Fruit fly (Drosophila melanogaster) whole organism, embryonic: ENCODE measurements around the gene CG3556.

ENCODE experiments used
- Atf-2 ChIP-seq: fragments of 200-800 bp; sonication (Bioruptor generic); optimal IDR thresholded peaks from 2 replicates; lab custom pipeline; 2016; ENCODE audit warnings: missing biosample characterization, missing genetic modification characterization
- B-H1 ChIP-seq: fragments of 200-800 bp; sonication (Bioruptor generic); IDR thresholded peaks from 3 replicates; pipeline ENCODE4 v1.3.6; 2022; ENCODE audit warnings: missing biosample characterization, missing genetic modification characterization
- CG10366 ChIP-seq: fragments of 200-800 bp; sonication (Bioruptor generic); IDR thresholded peaks from 2 replicates; pipeline ENCODE4 v1.3.6; 2022; ENCODE audit warnings: missing biosample characterization, missing genetic modification characterization
- CG12391 ChIP-seq: fragments of 200-800 bp; sonication (Bioruptor generic); optimal IDR thresholded peaks from 3 replicates; lab custom pipeline; 2018; ENCODE audit warnings: missing biosample characterization, mild to moderate bottlenecking, missing genetic modification characterization, moderate library complexity
- CG13624 ChIP-seq: fragments of 200-800 bp; sonication (Bioruptor generic); optimal IDR thresholded peaks from 2 replicates; lab custom pipeline; 2016; ENCODE audit warnings: missing biosample characterization, missing genetic modification characterization
- CG14050 ChIP-seq: fragments of 200-800 bp; sonication (Bioruptor generic); IDR thresholded peaks from 3 replicates; pipeline ENCODE4 v1.3.6; 2022; ENCODE audit warnings: missing biosample characterization, missing genetic modification characterization
- CG16813 ChIP-seq: fragments of 200-800 bp; sonication (Bioruptor generic); IDR thresholded peaks from 3 replicates; pipeline ENCODE4 v1.3.6; 2022; ENCODE audit warnings: missing biosample characterization, missing genetic modification characterization; ENCODE audit not compliant: partially characterized antibody
- CG17568 ChIP-seq: fragments of 200-800 bp; sonication (Bioruptor generic); optimal IDR thresholded peaks from 2 replicates; lab custom pipeline; 2018; ENCODE audit warnings: missing biosample characterization, mild to moderate bottlenecking, missing genetic modification characterization, moderate library complexity
- CG17912 ChIP-seq: fragments of 200-800 bp; sonication (Bioruptor generic); optimal IDR thresholded peaks from 2 replicates; lab custom pipeline; 2018; ENCODE audit warnings: missing biosample characterization, mild to moderate bottlenecking, missing genetic modification characterization
- CG18599 ChIP-seq: fragments of 200-800 bp; sonication (Bioruptor generic); optimal IDR thresholded peaks from 3 replicates; lab custom pipeline; 2017; ENCODE audit warnings: missing biosample characterization, missing genetic modification characterization, mild to moderate bottlenecking, moderate library complexity, missing genetic modification reagents
- CG18619 ChIP-seq: fragments of 200-800 bp; sonication (Bioruptor generic); optimal IDR thresholded peaks from 3 replicates; lab custom pipeline; 2017; ENCODE audit warnings: missing biosample characterization, mild to moderate bottlenecking, missing genetic modification characterization
- CG2712 ChIP-seq: fragments of 200-800 bp; optimal IDR thresholded peaks from 3 replicates; lab custom pipeline; 2019; ENCODE audit warnings: missing biosample characterization, mild to moderate bottlenecking, missing genetic modification characterization, moderate library complexity
- CG32532 ChIP-seq: fragments of 200-800 bp; sonication (Bioruptor generic); IDR thresholded peaks from 2 replicates; pipeline ENCODE4 v1.3.6; 2022; ENCODE audit warnings: missing biosample characterization, missing genetic modification characterization
- CG32767 ChIP-seq: fragments of 200-800 bp; sonication (Bioruptor generic); IDR thresholded peaks from 2 replicates; pipeline ENCODE4 v1.3.6; 2022; ENCODE audit warnings: missing biosample characterization, missing genetic modification characterization
- CG34422 ChIP-seq: fragments of 200-800 bp; sonication (Bioruptor generic); IDR thresholded peaks from 3 replicates; pipeline ENCODE4 v1.3.6; 2022; ENCODE audit warnings: missing biosample characterization, missing genetic modification characterization
- CG3995 ChIP-seq: fragments of 200-800 bp; sonication (Bioruptor generic); optimal IDR thresholded peaks from 3 replicates; lab custom pipeline; 2016; ENCODE audit warnings: missing biosample characterization, missing genetic modification characterization
- CG42726 ChIP-seq: fragments of 200-800 bp; sonication (Bioruptor generic); IDR thresholded peaks from 2 replicates; pipeline ENCODE4 v1.3.6; 2022; ENCODE audit warnings: missing biosample characterization, missing genetic modification characterization; ENCODE audit not compliant: partially characterized antibody
- CG4617 ChIP-seq: fragments of 200-800 bp; sonication (Bioruptor generic); optimal IDR thresholded peaks from 3 replicates; lab custom pipeline; 2016; ENCODE audit warnings: missing biosample characterization, missing genetic modification characterization, borderline replicate concordance
- CG6654 ChIP-seq: fragments of 200-800 bp; sonication (Bioruptor generic); optimal IDR thresholded peaks from 2 replicates; lab custom pipeline; 2017; ENCODE audit warnings: missing biosample characterization, mild to moderate bottlenecking, missing genetic modification characterization
- CG7963 ChIP-seq: fragments of 200-800 bp; sonication (Bioruptor generic); IDR thresholded peaks from 3 replicates; pipeline ENCODE4 v1.3.6; 2022; ENCODE audit warnings: missing biosample characterization, missing genetic modification characterization; ENCODE audit not compliant: partially characterized antibody
- CoRest ChIP-seq: fragments of 200-800 bp; sonication (Bioruptor generic); optimal IDR thresholded peaks from 3 replicates; lab custom pipeline; 2018; ENCODE audit warnings: missing biosample characterization, mild to moderate bottlenecking, missing genetic modification characterization, moderate library complexity
- Dek ChIP-seq: fragments of 200-800 bp; sonication (Bioruptor generic); optimal IDR thresholded peaks from 3 replicates; lab custom pipeline; 2019; ENCODE audit warnings: missing biosample characterization, mild to moderate bottlenecking, missing genetic modification characterization, moderate library complexity
- Dip3 ChIP-seq: fragments of 200-800 bp; sonication (Bioruptor generic); optimal IDR thresholded peaks from 3 replicates; lab custom pipeline; 2016; ENCODE audit warnings: missing biosample characterization, missing genetic modification characterization
- E2f1 ChIP-seq: fragments of 200-800 bp; sonication (Bioruptor generic); IDR thresholded peaks from 2 replicates; pipeline ENCODE4 v1.3.6; 2022; ENCODE audit warnings: missing biosample characterization, missing genetic modification characterization
- ERR ChIP-seq: fragments of 200-800 bp; sonication (Bioruptor generic); optimal IDR thresholded peaks from 2 replicates; lab custom pipeline; 2016; ENCODE audit warnings: missing biosample characterization, missing genetic modification characterization
- Hmx ChIP-seq: fragments of 200-800 bp; sonication (Bioruptor generic); optimal IDR thresholded peaks from 2 replicates; lab custom pipeline; 2016; ENCODE audit warnings: missing biosample characterization, missing genetic modification characterization
- Lhr ChIP-seq: fragments of 200-800 bp; sonication (Bioruptor generic); optimal IDR thresholded peaks from 3 replicates; lab custom pipeline; 2017; ENCODE audit warnings: mild to moderate bottlenecking, missing biosample characterization, missing genetic modification reagents, missing genetic modification characterization
- MESR4 ChIP-seq: fragments of 200-800 bp; sonication (Bioruptor generic); optimal IDR thresholded peaks from 2 replicates; lab custom pipeline; 2018; ENCODE audit warnings: missing biosample characterization, mild to moderate bottlenecking, missing genetic modification characterization, moderate library complexity
- NC2β ChIP-seq: fragments of 200-800 bp; sonication (Bioruptor generic); optimal IDR thresholded peaks from 2 replicates; lab custom pipeline; 2016; ENCODE audit warnings: missing biosample characterization, missing genetic modification characterization
- Sry-δ ChIP-seq: fragments of 200-800 bp; sonication (Bioruptor generic); optimal IDR thresholded peaks from 2 replicates; lab custom pipeline; 2016; ENCODE audit warnings: missing biosample characterization, missing genetic modification characterization
- Stat92E ChIP-seq, 3 experiments: fragments of >200 bp in 2 of 3; fragments of 200-800 bp in 1 of 3; sonication (Bioruptor generic) in 1 of 3; optimal IDR thresholded peaks; 2 replicates each; lab custom pipeline; 2017 to 2019; ENCODE audit warnings: missing biosample characterization in 3 of 3, missing genetic modification characterization in 3 of 3, mild to moderate bottlenecking in 1 of 3, moderate library complexity in 1 of 3
- Trl ChIP-seq, 3 experiments: fragments of >200 bp in 2 of 3; fragments of 200-800 bp in 1 of 3; sonication (Bioruptor generic) in 1 of 3; optimal IDR thresholded peaks; 2 replicates in 1 of 3; 3 replicates in 2 of 3; lab custom pipeline; 2016 to 2017; ENCODE audit warnings: missing biosample characterization in 1 of 3, missing genetic modification characterization in 1 of 3
- amos ChIP-seq: fragments of 200-800 bp; sonication (Bioruptor generic); IDR thresholded peaks from 2 replicates; pipeline ENCODE4 v1.3.6; 2022; ENCODE audit warnings: missing biosample characterization, missing genetic modification characterization; ENCODE audit not compliant: partially characterized antibody
- btn ChIP-seq: fragments of 200-800 bp; sonication (Bioruptor generic); optimal IDR thresholded peaks from 2 replicates; lab custom pipeline; 2016; ENCODE audit warnings: missing biosample characterization, missing genetic modification characterization
- corto ChIP-seq: fragments of 200-800 bp; sonication (Bioruptor generic); optimal IDR thresholded peaks from 2 replicates; lab custom pipeline; 2016; ENCODE audit warnings: missing biosample characterization, mild to moderate bottlenecking, missing genetic modification characterization, moderate library complexity
- croc ChIP-seq: fragments of 200-800 bp; sonication (Bioruptor generic); conservative IDR thresholded peaks from 3 replicates; pipeline ENCODE4 v1.3.6; 2022; ENCODE audit warnings: missing biosample characterization, missing genetic modification characterization
- fd102C ChIP-seq: fragments of 200-800 bp; sonication (Bioruptor generic); optimal IDR thresholded peaks from 2 replicates; lab custom pipeline; 2018; ENCODE audit warnings: missing biosample characterization, mild to moderate bottlenecking, missing genetic modification characterization, moderate library complexity
- fd96Cb ChIP-seq: fragments of 200-800 bp; sonication (Bioruptor generic); optimal IDR thresholded peaks from 2 replicates; lab custom pipeline; 2018; ENCODE audit warnings: missing biosample characterization, mild to moderate bottlenecking, missing genetic modification characterization, moderate library complexity
- insv ChIP-seq, 2 experiments: fragments of 200-800 bp; sonication (Bioruptor generic); optimal IDR thresholded peaks; 3 replicates each; lab custom pipeline; 2016 to 2018; ENCODE audit warnings: missing biosample characterization in 2 of 2, missing genetic modification characterization in 2 of 2
- lab ChIP-seq: fragments of 200-800 bp; sonication (Bioruptor generic); optimal IDR thresholded peaks from 3 replicates; lab custom pipeline; 2017; ENCODE audit warnings: missing biosample characterization, missing genetic modification characterization, mild to moderate bottlenecking, moderate library complexity, missing genetic modification reagents
- mld ChIP-seq: fragments of 200-800 bp; sonication (Bioruptor generic); IDR thresholded peaks from 3 replicates; pipeline ENCODE4 v1.3.6; 2022; ENCODE audit warnings: missing biosample characterization, missing genetic modification characterization; ENCODE audit not compliant: partially characterized antibody
- nerfin-1 ChIP-seq: fragments of 200-800 bp; sonication (Bioruptor generic); optimal IDR thresholded peaks from 3 replicates; lab custom pipeline; 2019; ENCODE audit warnings: missing biosample characterization, mild to moderate bottlenecking, missing genetic modification characterization, moderate library complexity
- row ChIP-seq: fragments of 200-800 bp; sonication (Bioruptor generic); IDR thresholded peaks from 3 replicates; pipeline ENCODE4 v1.3.6; 2022; ENCODE audit warnings: missing biosample characterization, missing genetic modification characterization
- sim ChIP-seq: fragments of 200-800 bp; sonication (Bioruptor generic); IDR thresholded peaks from 2 replicates; pipeline ENCODE4 v1.3.6; 2022; ENCODE audit warnings: missing biosample characterization, missing genetic modification characterization
- sob ChIP-seq: fragments of 200-800 bp; sonication (Bioruptor generic); IDR thresholded peaks from 2 replicates; pipeline ENCODE4 v1.3.6; 2022; ENCODE audit warnings: missing biosample characterization, missing genetic modification characterization
- trh ChIP-seq: fragments of 200-800 bp; sonication (Bioruptor generic); optimal IDR thresholded peaks from 2 replicates; lab custom pipeline; 2016; ENCODE audit warnings: missing biosample characterization, missing genetic modification characterization
- ttk ChIP-seq: fragments of 200-800 bp; sonication (Bioruptor generic); IDR thresholded peaks from 2 replicates; pipeline ENCODE4 v2.1.2; 2022; ENCODE audit warnings: missing biosample characterization, missing genetic modification characterization
- unc-4 ChIP-seq: fragments of 200-800 bp; sonication (Bioruptor generic); IDR thresholded peaks from 2 replicates; pipeline ENCODE4 v1.3.6; 2022; ENCODE audit warnings: missing biosample characterization, missing genetic modification characterization; ENCODE audit not compliant: partially characterized antibody
- zen2 ChIP-seq: fragments of 200-800 bp; sonication (Bioruptor generic); IDR thresholded peaks from 3 replicates; pipeline ENCODE4 v1.3.6; 2022; ENCODE audit warnings: missing biosample characterization, missing genetic modification characterization; ENCODE audit not compliant: partially characterized antibody

The CG3556 gene

dm6 chrX:4534002-4534401, 4.0 kb downstream of the CG3556 start (continued):
- TF ChIP-seq Lhr (no peak), zen2 (GFP tag; lab: Robert Waterston, UW) (peak; percentile 65; the same call in 1 of the 3 replicates), CG3995 (no peak), CG6654 (no peak), CG10366 (GFP tag; lab: Robert Waterston, UW) (no peak), CG32532 (GFP tag; lab: Robert Waterston, UW) (no peak), CG32767 (GFP tag; lab: Robert Waterston, UW) (no peak), Stat92E (GFP tag; optimal IDR thresholded peaks at IDR 0.05; lab: Kevin White, UChicago) (no peak), Dip3 (GFP tag; lab: Kevin White, UChicago) (no peak), CG18619 (no peak), CG34422 (GFP tag; lab: Robert Waterston, UW) (no peak), croc (no peak), MESR4 (no peak), CG17568 (GFP tag; lab: Kevin White, UChicago) (no peak), ERR (GFP tag; lab: Kevin White, UChicago) (no peak), Dek (tag; lab: Kevin White, UChicago) (no peak), Sry-δ (peak; percentile 20), sim (GFP tag; lab: Robert Waterston, UW) (no peak), row (GFP tag; lab: Robert Waterston, UW) (no peak), B-H1 (GFP tag; lab: Robert Waterston, UW) (no peak), fd96Cb (tag; lab: Kevin White, UChicago) (no peak), CG4617 (no peak), fd102C (GFP tag; lab: Kevin White, UChicago) (no peak), mld (GFP tag; lab: Robert Waterston, UW) (0 out of 3 replicates have a peak, but pooled peaks have one; percentile 50), Trl (optimal IDR thresholded peaks at IDR 0.05; lab: Kevin White, UChicago) (no peak), Trl (GFP tag; optimal IDR thresholded peaks at IDR 0.05; lab: Kevin White, UChicago) (no peak), trh (no peak), nerfin-1 (tag; lab: Kevin White, UChicago) (no peak), E2f1 (no peak), CG2712 (no peak), CG7963 (GFP tag; lab: Robert Waterston, UW) (0 out of 3 replicates have a peak, but pooled peaks have one; percentile 37), unc-4 (GFP tag; lab: Robert Waterston, UW) (0 out of 2 replicates have a peak, but pooled peaks have one; percentile 29), lab (GFP tag; lab: Kevin White, UChicago) (no peak), CG18599 (GFP tag; lab: Kevin White, UChicago) (no peak), Atf-2 (GFP tag; lab: Kevin White, UChicago) (no peak), amos (0 out of 2 replicates have a peak, but pooled peaks have one; percentile 26), Hmx (GFP tag; lab: Kevin White, UChicago) (no peak), CG13624 (GFP tag; lab: Kevin White, UChicago) (no peak), CG12391 (tag; lab: Kevin White, UChicago) (no peak), NC2β (no peak), CoRest (tag; lab: Kevin White, UChicago) (no peak), CG14050 (no peak), corto (no peak), CG16813 (GFP tag; lab: Robert Waterston, UW) (peak; percentile 64; the same call in 2 of the 3 replicates), sob (GFP tag; lab: Robert Waterston, UW) (no peak), CG42726 (GFP tag; lab: Robert Waterston, UW) (no peak), insv (GFP tag; optimal IDR thresholded peaks at IDR 0.05; lab: Kevin White, UChicago) (no peak), btn (GFP tag; lab: Kevin White, UChicago) (no peak), CG17912 (GFP tag; lab: Kevin White, UChicago) (no peak), ttk (GFP tag; lab: Robert Waterston, UW) (no peak)
